Fruit fly (Drosophila melanogaster): ENCODE data around the gene nis.

The nis gene

dm6 chr2L:1632730-1633172 lies 45.8 kb upstream of the nis start (continued):
- TF ChIP-seq CG11247 (GFP tag; IDR thresholded peaks at IDR 0.05) (peak; percentile 98), az2 (GFP tag; optimal IDR thresholded peaks at IDR 0.05) (peak; percentile 93), CG2889 (GFP tag; IDR thresholded peaks at IDR 0.05) (peak; percentile 96), CG9876 (GFP tag; optimal IDR thresholded peaks at IDR 0.05) (peak; percentile 63), Lpt (GFP tag; optimal IDR thresholded peaks at IDR 0.05) (no peak), Abd-B (GFP tag; optimal IDR thresholded peaks at IDR 0.05) (peak; percentile 98), sens-2 (GFP tag; IDR thresholded peaks at IDR 0.05) (peak; percentile 92), CG2116 (GFP tag; optimal IDR thresholded peaks at IDR 0.05) (peak; percentile 43), CG3838 (GFP tag; optimal IDR thresholded peaks at IDR 0.05) (peak; percentile 62), pum (GFP tag; optimal IDR thresholded peaks at IDR 0.05) (peak; percentile 92), CG6272 (GFP tag; IDR thresholded peaks at IDR 0.05) (peak; percentile 90), CG17359 (tag; optimal IDR thresholded peaks at IDR 0.05) (peak; percentile 86), Blimp-1 (GFP tag; optimal IDR thresholded peaks at IDR 0.05) (peak; percentile 58), CG4328 (GFP tag; optimal IDR thresholded peaks at IDR 0.05) (peak; percentile 69), bigmax (GFP tag; optimal IDR thresholded peaks at IDR 0.05) (no peak), CG30020 (tag; optimal IDR thresholded peaks at IDR 0.05) (peak; percentile 65), HmgD (GFP tag; optimal IDR thresholded peaks at IDR 0.05) (peak; percentile 77), salm (tag; optimal IDR thresholded peaks at IDR 0.05) (peak; percentile 83), sc (optimal IDR thresholded peaks at IDR 0.05) (no peak), sc (GFP tag; optimal IDR thresholded peaks at IDR 0.05) (no peak), Bteb2 (GFP tag; optimal IDR thresholded peaks at IDR 0.05) (peak; percentile 96), Ssrp (tag; optimal IDR thresholded peaks at IDR 0.05) (peak; percentile 75), Jarid2 (GFP tag; optimal IDR thresholded peaks at IDR 0.05) (peak; percentile 66), CG10274 (GFP tag; optimal IDR thresholded peaks at IDR 0.05) (peak; percentile 84), kni (GFP tag; optimal IDR thresholded peaks at IDR 0.05) (no peak), slbo (GFP tag; IDR thresholded peaks at IDR 0.05) (peak; percentile 98), H2.0 (GFP tag; IDR thresholded peaks at IDR 0.05) (peak; percentile 98), CG4360 (GFP tag; IDR thresholded peaks at IDR 0.05) (peak; percentile 66), CG15696 (tag; optimal IDR thresholded peaks at IDR 0.05) (peak; percentile 45), sqz (GFP tag; optimal IDR thresholded peaks at IDR 0.05) (peak; percentile 90), CG3281 (GFP tag; optimal IDR thresholded peaks at IDR 0.05) (peak; percentile 89), BEAF-32 (GFP tag; optimal IDR thresholded peaks at IDR 0.05) (peak; percentile 11), jing (GFP tag; optimal IDR thresholded peaks at IDR 0.05) (peak; percentile 89), psq (GFP tag; optimal IDR thresholded peaks at IDR 0.05) (peak; percentile 63), CG13624 (GFP tag; optimal IDR thresholded peaks at IDR 0.05) (peak; percentile 99), CG11696 (GFP tag; IDR thresholded peaks at IDR 0.05) (peak; percentile 95), MESR4 (GFP tag; optimal IDR thresholded peaks at IDR 0.05) (peak; percentile 12), dan (GFP tag; IDR thresholded peaks at IDR 0.05) (peak; percentile 55; the same call in 1 of the 2 replicates), Taf1 (GFP tag; IDR thresholded peaks at IDR 0.05) (peak; percentile 97), CG8478 (optimal IDR thresholded peaks at IDR 0.05) (no peak), Hand (GFP tag; optimal IDR thresholded peaks at IDR 0.05) (peak; percentile 81), CG12299 (tag; optimal IDR thresholded peaks at IDR 0.05) (peak; percentile 89), Mad (GFP tag; optimal IDR thresholded peaks at IDR 0.05) (peak; percentile 91), CG8089 (GFP tag; optimal IDR thresholded peaks at IDR 0.05) (peak; percentile 63), CG10462 (GFP tag; optimal IDR thresholded peaks at IDR 0.05) (peak; percentile 63), ranshi (GFP tag; IDR thresholded peaks at IDR 0.05) (peak; percentile 98), nau (GFP tag; optimal IDR thresholded peaks at IDR 0.05) (peak; percentile 88), Sin3A (optimal IDR thresholded peaks at IDR 0.05) (no peak), sug (tag; optimal IDR thresholded peaks at IDR 0.05) (peak; percentile 95), Dad (GFP tag; optimal IDR thresholded peaks at IDR 0.05) (peak; percentile 94), gfzf (GFP tag; optimal IDR thresholded peaks at IDR 0.05) (peak; percentile 14), ara (GFP tag; IDR thresholded peaks at IDR 0.05) (peak; percentile 75)
